Worm (Caenorhabditis elegans) whole organism, L3 larva: ENCODE measurements around the gene srsx-34.

Experiments
- R02D3.7 ChIP-seq: fragments of 150-350 bp; optimal IDR thresholded peaks from 2 replicates; lab custom pipeline; 2014; ENCODE audit warnings: missing biosample characterization, missing genetic modification characterization
- ceh-28 ChIP-seq: fragments of 150-350 bp; optimal IDR thresholded peaks from 2 replicates; lab custom pipeline; 2014; ENCODE audit warnings: missing biosample characterization, missing genetic modification reagents, missing genetic modification characterization
- fos-1 ChIP-seq: fragments of 150-350 bp; optimal IDR thresholded peaks from 2 replicates; lab custom pipeline; 2014; ENCODE audit warnings: missing biosample characterization, missing genetic modification characterization
- nhr-237 ChIP-seq: fragments of 150-350 bp; optimal IDR thresholded peaks from 2 replicates; lab custom pipeline; 2014; ENCODE audit warnings: missing biosample characterization, missing genetic modification characterization
- nhr-76 ChIP-seq: fragments of 150-350 bp; sonication (generic microtip); optimal IDR thresholded peaks from 5 replicates; lab custom pipeline; 2014; ENCODE audit warnings: missing biosample characterization, missing genetic modification characterization
- nhr-77 ChIP-seq: fragments of 150-350 bp; optimal IDR thresholded peaks from 2 replicates; lab custom pipeline; 2014; ENCODE audit warnings: missing biosample characterization, missing genetic modification characterization
- pha-4 ChIP-seq: fragments of 150-350 bp; optimal IDR thresholded peaks from 2 replicates; lab custom pipeline; 2014; ENCODE audit warnings: missing biosample characterization, missing genetic modification reagents, missing genetic modification characterization
- unc-62 ChIP-seq: fragments of 150-350 bp; sonication (generic microtip); optimal IDR thresholded peaks from 4 replicates; lab custom pipeline; 2014; ENCODE audit warnings: missing biosample characterization, missing genetic modification reagents, missing genetic modification characterization

- TF ChIP-seq nhr-77 (tag; lab: Kevin White, UChicago): no peak
- no peak for TF ChIP-seq unc-62 (GFP tag; lab: Kevin White, UChicago)
- TF ChIP-seq nhr-76 (tag; lab: Kevin White, UChicago): no peak
- no peak for TF ChIP-seq fos-1
- TF ChIP-seq R02D3.7 (tag; lab: Kevin White, UChicago): no peak
- no peak for TF ChIP-seq pha-4 (tag; lab: Kevin White, UChicago)
- TF ChIP-seq nhr-237: no peak
- no peak for TF ChIP-seq ceh-28 (tag; lab: Kevin White, UChicago)
These were observed 22.8 kb downstream of the srsx-34 start, which contains the start of gene C25E10.11 for ce11 chrV:9058627-9059026.
